Worm (Caenorhabditis elegans): ENCODE measurements around the gene str-232.
"Not testable (repeated sequence)": the region's sequence is repeated elsewhere in the genome, so short reads cannot be mapped to it uniquely, and the experiment has no call there.

The str-232 gene

DNA sequence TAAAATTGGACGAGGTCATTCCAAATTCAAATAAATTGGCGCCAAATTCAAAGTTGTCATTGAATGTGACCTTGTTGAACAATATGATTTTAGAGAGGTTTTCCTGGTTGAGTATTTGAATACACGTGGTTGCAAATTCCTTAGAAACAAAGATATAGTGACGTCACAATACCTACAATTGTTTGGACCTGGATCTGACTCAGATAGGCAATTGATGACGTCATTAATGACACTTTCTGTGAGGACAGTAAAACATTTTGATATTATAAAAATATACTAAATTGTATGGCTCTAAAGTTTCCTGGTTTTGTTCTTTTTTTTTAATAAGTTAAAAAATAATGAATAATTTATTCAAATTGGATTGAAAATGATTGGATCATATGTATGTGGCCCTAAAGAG, 25.9 kb upstream of the str-232 start:
- TF ChIP-seq unc-62 (GFP tag; optimal IDR thresholded peaks at IDR 0.05) = no peak

DNA sequence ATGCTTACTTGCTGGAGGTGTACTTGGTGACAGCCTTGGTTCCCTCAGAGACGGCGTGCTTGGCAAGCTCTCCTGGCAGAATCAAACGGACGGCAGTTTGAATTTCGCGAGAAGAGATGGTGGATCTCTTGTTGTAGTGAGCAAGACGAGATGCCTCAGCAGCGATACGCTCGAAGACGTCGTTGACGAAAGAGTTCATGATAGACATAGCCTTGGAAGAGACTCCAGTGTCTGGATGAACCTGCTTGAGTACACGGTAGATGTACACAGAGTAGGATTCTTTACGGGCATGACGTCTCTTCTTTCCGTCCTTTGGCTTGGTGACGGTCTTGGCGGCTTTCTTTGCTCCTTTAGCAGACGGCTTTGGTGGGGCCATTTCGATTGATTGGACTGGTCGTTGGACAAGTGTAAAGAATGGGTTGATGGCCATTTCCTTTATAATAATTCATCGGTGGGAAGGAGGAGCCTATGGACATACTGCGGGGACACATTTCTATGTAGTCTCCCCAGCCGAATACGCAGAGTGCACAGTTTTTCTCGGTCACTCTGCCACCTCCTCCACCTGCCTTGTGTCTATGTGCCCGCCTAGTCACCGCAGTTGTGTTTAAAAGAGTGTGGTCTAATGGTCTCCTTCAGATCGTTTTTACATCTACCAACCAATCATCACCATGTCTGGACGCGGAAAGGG, 24.7 kb upstream of the str-232 start, which contains the start of the genes his-4 and his-3:
Gene his-4, minus strand, starts transcription at position 376 of the 688 bp plus-strand sequence.
Gene his-3, plus strand, starts transcription at position 669 of the 688 bp plus-strand sequence.
- not testable (repeated sequence) for TF ChIP-seq unc-62 (GFP tag; optimal IDR thresholded peaks at IDR 0.05)

DNA sequence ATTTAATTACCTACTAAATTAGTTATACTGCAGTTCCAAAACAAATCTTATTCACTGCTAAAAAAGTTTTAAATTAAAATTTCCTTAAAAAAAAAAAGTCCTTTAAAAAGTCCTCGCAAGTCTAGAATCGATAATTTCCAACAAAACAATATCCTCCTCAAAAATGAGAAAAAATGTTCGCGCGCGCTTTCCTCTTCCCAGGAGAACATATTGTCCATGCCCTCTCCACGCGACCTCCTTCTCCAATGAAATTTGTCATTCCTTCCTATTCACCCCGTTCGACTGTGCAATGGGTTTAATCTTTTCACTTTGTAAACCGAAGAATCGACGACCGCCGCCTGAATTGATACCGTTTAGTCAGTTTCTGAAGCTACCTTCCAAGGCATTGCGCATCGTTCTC, 20.6 kb upstream of the str-232 start, which contains the start of gene T10C6.10:
Gene T10C6.10, plus strand, starts transcription at position 248 of the 400 bp plus-strand sequence.
- no peak for TF ChIP-seq unc-62 (GFP tag; optimal IDR thresholded peaks at IDR 0.05)

DNA sequence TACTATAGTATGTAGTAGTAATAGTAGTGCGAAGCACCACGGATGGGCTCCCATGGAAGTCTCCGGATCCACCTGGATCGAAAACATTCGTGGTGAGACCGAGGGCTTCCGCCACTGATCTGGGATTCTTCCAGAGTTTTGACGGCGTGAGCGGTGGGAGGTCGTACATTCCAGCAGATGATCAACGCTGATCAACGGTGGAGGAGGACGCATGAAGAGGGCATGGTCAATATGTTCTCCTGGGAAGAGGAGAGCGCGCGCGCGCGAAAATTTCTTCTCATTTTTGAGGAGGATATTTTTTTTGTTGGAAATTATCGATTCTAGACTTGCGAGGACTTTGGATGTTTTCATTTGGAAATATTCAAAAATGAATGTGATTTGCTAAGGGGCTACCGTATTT, 17.9 kb upstream of the str-232 start:
- TF ChIP-seq unc-62 (GFP tag; optimal IDR thresholded peaks at IDR 0.05) = no peak

DNA sequence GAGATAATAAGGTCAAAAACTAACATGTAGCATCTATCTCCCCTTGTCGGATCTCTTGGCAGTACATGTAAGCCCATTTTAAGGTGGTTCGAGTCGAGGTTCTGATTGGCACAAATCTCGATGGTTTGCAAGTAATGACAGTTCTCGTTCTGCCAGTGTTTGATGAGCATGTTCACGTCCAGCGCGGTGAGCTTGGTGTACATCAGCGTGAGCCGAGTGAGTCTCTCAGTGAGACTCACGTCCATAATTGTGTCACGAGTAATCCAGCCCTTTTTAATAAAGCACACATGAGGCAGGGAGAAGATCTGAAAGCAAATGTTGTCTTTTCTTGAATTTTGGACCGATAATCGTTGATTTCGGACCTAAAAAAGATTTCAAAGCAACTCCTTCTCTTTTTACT, 17.2 kb upstream of the str-232 start, which contains the start of gene T10C6.16:
Gene T10C6.16, minus strand, starts transcription at position 245 of the 400 bp plus-strand sequence.
- TF ChIP-seq unc-62 (GFP tag; optimal IDR thresholded peaks at IDR 0.05) = no peak

DNA sequence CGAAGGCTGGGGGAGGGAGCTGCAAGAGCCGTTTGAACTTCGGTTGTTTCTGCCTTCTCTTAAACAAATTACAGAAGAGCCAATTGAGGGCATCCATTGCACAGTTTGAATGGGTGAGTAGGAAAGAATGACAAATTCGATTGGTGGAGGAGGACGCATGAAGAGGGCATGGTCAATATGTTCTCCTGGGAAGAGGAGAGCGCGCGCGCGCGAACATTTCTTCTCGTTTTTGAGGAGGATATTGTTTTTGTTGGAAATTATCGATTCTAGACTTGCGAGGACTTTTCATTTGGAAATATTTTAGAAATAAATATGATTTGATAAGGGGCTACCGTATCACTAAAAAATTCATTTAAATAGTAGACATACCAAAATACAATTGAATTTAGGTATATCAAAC, 16.0 kb upstream of the str-232 start, which contains the start of gene T10C6.7:
Gene T10C6.7, minus strand, starts transcription at position 143 of the 400 bp plus-strand sequence.
- no peak for TF ChIP-seq unc-62 (GFP tag; optimal IDR thresholded peaks at IDR 0.05)

DNA sequence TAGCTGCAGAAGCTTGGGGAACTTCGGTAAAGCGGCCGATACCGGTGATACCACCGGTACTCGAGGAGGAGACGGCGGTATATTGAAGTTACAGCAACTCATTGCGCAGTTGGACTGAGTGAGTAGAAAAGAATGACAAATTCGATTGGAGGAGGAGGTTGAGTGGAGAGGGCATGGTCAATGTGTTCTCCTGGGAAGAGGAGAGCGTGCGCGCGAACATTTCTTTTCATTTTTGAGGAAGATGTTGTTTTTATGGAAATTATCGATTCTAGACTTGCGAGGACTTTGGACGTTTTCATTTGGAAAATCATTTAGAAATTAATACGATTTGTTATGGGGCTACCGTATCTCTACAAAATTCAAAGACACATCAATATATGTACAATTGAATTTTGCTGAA, 13.7 kb upstream of the str-232 start:
- TF ChIP-seq unc-62 (GFP tag; optimal IDR thresholded peaks at IDR 0.05) = no peak

DNA sequence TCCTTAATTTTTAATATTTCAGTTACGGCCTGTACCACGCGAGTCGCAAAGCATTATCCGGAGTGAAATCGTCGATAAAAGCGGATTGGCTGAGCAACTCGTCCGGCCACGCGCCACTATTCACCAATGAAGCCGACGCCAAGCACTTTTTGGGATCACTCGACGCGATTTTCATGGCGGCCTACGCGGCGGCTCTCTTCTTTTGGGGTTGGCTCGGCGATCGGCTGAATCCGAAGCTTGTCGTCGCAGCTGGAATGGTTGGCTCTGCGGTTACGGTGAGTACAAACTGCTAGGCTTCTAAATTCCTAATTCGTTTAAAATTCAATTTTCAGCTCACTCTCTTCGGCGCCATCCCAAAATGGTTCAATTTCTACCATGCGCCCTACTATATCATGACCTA, 9.4 kb upstream of the str-232 start:
- no peak for TF ChIP-seq unc-62 (GFP tag; optimal IDR thresholded peaks at IDR 0.05)

DNA sequence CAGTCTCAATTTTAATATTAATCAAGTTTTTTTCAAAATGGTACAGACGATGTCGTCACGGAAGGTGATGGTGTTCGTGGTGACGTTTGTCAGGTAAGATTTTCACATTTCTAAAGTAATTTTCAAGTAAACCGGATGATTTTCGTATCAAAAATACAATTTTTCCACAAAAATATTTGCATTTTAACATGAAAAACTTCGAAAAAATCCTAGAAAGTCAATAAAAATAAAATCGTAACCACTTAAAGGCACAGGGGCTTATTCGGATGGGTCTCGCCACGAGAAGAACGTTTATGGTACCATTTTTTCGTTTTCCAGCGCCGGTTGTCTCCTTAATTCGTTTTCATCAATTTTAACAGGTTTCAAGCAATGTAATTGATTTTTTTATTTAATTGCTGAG, 8.7 kb upstream of the str-232 start, which contains the start of gene T10C6.6:
Gene T10C6.6, plus strand, starts transcription at position 27 of the 400 bp plus-strand sequence.
- no peak for TF ChIP-seq unc-62 (GFP tag; optimal IDR thresholded peaks at IDR 0.05)

DNA sequence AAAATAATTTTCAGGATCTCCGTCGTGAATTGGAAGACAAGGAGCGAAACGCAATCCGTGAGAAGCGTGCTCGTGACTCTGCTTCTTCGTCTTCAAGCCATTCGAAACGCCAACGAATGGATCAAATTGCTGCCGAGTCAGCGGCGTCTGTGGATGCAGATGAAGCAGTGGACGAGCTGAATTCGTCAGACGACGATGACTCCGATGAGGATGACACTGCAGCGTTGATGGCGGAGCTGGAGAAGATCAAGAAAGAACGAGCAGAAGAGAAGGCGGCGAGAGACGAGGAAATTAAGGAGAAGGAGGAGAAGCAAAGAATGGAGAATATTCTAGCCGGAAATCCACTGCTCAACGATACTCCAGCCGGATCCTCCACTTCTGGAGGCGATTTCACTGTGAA, 8.0 kb upstream of the str-232 start:
- no peak for TF ChIP-seq unc-62 (GFP tag; optimal IDR thresholded peaks at IDR 0.05)

DNA sequence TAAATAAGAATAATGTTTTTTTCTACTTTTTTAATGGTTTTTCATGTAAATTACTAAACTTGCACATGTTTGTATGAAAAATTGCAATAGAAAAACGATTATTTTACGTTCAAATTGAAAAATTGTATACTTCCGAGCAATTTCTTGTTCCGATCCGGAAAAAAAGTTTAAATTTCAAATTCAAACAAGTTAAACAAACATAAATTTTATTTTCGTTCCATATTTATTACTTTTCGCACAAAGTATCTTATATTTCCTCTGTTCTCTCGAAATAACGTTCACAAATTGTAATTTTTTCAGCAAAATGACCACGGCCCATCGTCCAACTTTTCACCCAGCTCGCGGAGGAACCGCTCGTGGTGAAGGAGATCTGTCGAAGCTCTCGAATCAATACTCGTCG, 7.5 kb upstream of the str-232 start, which contains the start of gene cwc-15:
Gene cwc-15, plus strand, starts transcription at position 301 of the 400 bp plus-strand sequence.
- no peak for TF ChIP-seq unc-62 (GFP tag; optimal IDR thresholded peaks at IDR 0.05)

DNA sequence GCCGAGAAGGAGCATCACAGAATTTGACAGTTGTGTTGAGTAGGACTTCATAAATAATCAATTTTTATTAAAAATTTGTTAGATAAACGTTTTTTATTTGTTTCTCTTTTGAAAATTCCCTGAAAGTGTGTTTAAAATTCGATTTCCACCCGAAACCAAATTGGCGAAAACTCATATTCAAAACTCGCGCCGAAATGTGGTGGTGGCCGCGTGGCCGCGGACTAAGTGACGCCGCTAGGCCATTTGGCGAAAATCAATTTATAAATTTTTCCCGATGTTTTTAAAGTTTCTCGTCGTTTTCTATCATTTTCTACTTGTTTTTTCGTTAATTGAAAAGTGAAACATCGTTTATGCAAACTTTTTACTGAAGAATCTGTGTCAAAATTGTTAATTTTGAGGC, 7.0 kb upstream of the str-232 start:
- no peak for TF ChIP-seq unc-62 (GFP tag; optimal IDR thresholded peaks at IDR 0.05)

DNA sequence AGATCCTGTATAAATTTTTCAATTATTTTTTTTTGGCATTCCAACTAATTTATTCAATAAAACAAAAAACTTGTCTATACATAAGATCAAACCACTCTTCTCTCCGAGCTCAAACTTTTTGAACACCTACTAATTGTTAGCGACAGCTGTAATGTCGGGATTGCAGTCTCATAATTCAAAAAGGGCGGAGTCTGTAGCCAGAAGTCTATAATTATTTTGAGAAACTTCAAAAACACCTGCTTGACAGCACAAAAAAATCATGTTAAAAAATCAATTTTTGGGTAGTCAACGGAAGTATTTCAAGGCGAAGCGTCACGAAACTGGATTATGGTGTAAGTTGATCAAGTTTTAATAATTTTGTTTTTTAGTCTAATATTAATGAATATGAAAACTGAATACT, 4.5 kb upstream of the str-232 start, which contains the start of gene srx-44:
Gene srx-44, plus strand, starts transcription at position 301 of the 400 bp plus-strand sequence.
- no peak for TF ChIP-seq unc-62 (GFP tag; optimal IDR thresholded peaks at IDR 0.05)

DNA sequence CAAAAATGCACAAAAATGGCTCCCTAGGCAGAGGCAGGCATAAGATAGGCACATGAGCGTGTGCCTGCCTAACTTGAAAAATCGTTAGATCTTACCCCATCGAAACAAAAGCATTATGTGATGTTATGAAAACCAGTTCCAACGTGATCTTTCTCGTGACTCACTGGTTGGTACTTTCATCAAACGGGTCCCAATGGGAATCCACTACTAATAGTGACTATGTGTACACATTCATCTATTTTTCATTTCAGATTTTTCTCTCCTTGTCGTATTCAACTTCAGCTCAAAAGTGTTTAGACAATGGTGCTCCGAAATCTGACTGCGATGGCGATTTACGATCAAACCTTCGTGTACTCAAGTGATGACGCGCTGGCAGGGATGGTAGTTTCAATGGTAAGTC, 2.1 kb upstream of the str-232 start, which contains the start of gene srx-43:
Gene srx-43, plus strand, starts transcription at position 301 of the 400 bp plus-strand sequence.
- TF ChIP-seq unc-62 (GFP tag; optimal IDR thresholded peaks at IDR 0.05) = no peak

DNA sequence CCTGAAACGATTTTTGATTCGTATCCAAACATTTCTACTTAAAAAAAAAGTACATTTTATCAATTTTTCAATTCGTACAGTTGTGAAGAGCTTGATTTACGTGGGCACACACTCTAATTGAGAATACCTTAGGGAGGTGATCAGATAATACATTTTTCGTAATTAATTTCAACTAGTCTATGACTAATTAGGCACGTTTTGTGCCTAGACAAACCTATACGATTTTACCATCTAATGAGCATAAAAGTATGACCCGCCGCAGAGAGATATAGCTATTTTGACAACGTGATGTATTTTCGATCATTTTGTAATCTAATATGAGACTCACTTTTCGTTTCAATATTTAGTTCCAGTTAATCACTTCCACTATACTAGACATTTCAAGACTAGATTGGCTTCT, 1.4 kb upstream of the str-232 start:
- TF ChIP-seq unc-62 (GFP tag; optimal IDR thresholded peaks at IDR 0.05) = no peak

DNA sequence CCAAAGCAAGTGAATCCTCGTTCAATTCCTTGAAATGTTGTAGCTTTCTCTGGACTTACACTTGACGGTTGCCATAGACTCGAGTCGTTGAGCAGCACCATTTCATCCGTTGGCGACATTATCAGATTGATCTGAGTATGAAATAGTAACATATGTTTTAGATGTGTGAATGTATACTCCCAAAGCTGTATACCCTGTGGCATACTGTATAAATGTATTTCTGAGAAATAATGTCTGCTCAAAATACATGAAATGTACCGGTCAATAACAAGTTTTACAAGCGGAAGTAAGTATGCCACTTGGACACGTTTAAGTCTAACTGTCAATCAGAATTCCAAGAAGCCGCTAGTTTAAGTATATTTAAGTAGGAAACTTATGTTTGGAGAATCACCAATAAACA, 6.0 kb downstream of the str-232 start, which contains the start of gene str-233:
Gene str-233, minus strand, starts transcription at position 101 of the 400 bp plus-strand sequence.
- TF ChIP-seq unc-62 (GFP tag; optimal IDR thresholded peaks at IDR 0.05) = no peak

DNA sequence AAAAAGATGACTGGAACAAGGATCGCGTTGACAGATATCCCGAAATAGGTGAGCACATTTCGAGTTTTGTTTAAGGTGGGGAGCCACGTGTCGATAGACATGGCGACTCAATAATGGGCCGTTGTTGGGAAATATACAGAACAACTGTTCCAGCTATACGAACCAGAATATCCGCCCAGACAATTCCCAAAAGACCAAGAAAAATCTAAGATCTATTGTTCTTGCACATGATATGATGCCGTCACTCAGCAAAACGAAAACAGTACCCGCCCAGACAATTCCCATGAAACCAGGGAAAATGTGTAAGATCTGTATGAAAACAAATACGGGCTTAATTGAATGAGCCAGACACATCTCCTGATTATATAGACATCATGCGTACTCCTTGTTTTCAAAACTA, 8.0 kb downstream of the str-232 start, which contains the start of gene str-231:
Gene str-231, minus strand, starts transcription at position 101 of the 400 bp plus-strand sequence.
- TF ChIP-seq unc-62 (GFP tag; optimal IDR thresholded peaks at IDR 0.05) = no peak
